Fruit fly (Drosophila melanogaster): ENCODE measurements around the gene CG10516.

CG10516 gene

DNA sequence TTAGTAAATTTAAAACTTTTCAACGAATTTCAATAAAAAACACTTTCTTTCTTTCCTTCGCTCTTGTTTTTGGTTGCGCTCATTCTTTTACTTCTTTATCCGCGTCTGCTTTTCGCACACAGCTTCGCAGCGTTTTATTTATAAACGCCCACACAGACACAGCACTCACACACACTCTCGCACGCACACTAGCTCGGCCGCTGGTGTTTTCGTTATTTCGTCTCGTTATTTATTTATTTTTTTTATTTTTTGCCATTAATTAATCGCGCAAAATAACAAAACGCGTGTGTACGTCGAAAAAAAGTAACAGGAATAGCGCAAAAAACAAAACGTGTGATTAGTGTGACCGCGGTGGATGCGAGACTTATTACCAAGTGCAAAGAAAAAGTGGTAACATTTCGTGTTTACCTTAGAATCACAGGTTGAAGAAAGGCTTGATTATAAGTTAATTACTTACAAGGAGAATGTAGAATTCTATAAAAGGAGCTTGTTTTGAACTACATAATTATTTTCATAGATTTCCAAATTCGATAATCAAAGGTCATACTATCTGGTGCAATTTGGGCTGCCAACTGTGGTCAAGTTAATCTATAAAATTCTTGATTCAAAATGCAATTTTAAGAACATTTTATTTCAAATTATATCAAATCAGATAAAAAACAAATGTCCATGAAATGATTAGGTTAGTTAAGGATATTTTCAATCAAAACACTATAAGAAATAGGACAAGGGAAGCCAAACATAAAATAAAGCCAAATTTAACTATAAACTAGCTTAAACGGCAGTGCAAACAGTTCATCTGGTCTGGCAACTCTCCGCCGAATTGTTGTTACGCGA is 36.6 kb downstream of the CG10516 start, which contains the start of the genes hzg and mRpS31 (continued):
- TF ChIP-seq CG3065 (GFP tag; optimal IDR thresholded peaks at IDR 0.05) = no peak
- TF ChIP-seq Hr51 (GFP tag; optimal IDR thresholded peaks at IDR 0.05) = peak in 1 of 2 experiments; percentile 57
- TF ChIP-seq sna (GFP tag; IDR thresholded peaks at IDR 0.05; ENCODE audit: partially characterized antibody) = no peak
- peak; percentile 4 for TF ChIP-seq gro (GFP tag; optimal IDR thresholded peaks at IDR 0.05)
- TF ChIP-seq hbn (GFP tag; IDR thresholded peaks at IDR 0.05; ENCODE audit: partially characterized antibody) = no peak
- TF ChIP-seq CG34224 (GFP tag; IDR thresholded peaks at IDR 0.05; ENCODE audit: partially characterized antibody) = no peak
- no peak; the same call in 1 of the 2 replicates for TF ChIP-seq lmd (GFP tag; IDR thresholded peaks at IDR 0.05)
- TF ChIP-seq nmo (GFP tag; optimal IDR thresholded peaks at IDR 0.05) = peak; percentile 44
- TF ChIP-seq pum (GFP tag; optimal IDR thresholded peaks at IDR 0.05) = peak; percentile 54
- TF ChIP-seq CG14050 (GFP tag; IDR thresholded peaks at IDR 0.05) = no peak
- peak; percentile 68 for TF ChIP-seq CG8924 (tag; optimal IDR thresholded peaks at IDR 0.05)
- no peak for TF ChIP-seq pan (optimal IDR thresholded peaks at IDR 0.05)
- TF ChIP-seq pan (GFP tag; optimal IDR thresholded peaks at IDR 0.05 in 1 of 2, IDR thresholded peaks at IDR 0.05 in 1 of 2) = peak in 1 of 2 experiments; percentile 24
- peak in 1 of 2 experiments; percentile 1 for TF ChIP-seq insv (GFP tag; optimal IDR thresholded peaks at IDR 0.05)
- no peak for TF ChIP-seq Gsc (GFP tag; IDR thresholded peaks at IDR 0.05)
- peak; percentile 61 for TF ChIP-seq CG3847 (GFP tag; IDR thresholded peaks at IDR 0.05)
- peak; percentile 73 for TF ChIP-seq CoRest (tag; optimal IDR thresholded peaks at IDR 0.05)
- no peak for TF ChIP-seq ab (GFP tag; optimal IDR thresholded peaks at IDR 0.05)
- peak; percentile 15; the same call in 1 of the 2 replicates for TF ChIP-seq CG13287 (GFP tag; IDR thresholded peaks at IDR 0.05; ENCODE audit: partially characterized antibody)
- TF ChIP-seq CG7963 (GFP tag; IDR thresholded peaks at IDR 0.05; ENCODE audit: partially characterized antibody) = no peak
- peak; percentile 42 to 55 for TF ChIP-seq Pdp1 (GFP tag; optimal IDR thresholded peaks at IDR 0.05)
- no peak for TF ChIP-seq ewg (GFP tag; optimal IDR thresholded peaks at IDR 0.05)
- no peak for TF ChIP-seq CG12299 (tag; optimal IDR thresholded peaks at IDR 0.05)
- TF ChIP-seq dm (GFP tag; optimal IDR thresholded peaks at IDR 0.05) = peak; percentile 38
- peak; percentile 49 for TF ChIP-seq CG4820 (GFP tag; optimal IDR thresholded peaks at IDR 0.05)
- no peak for TF ChIP-seq gce (GFP tag; IDR thresholded peaks at IDR 0.05)
- no peak for TF ChIP-seq GATAe (GFP tag; conservative IDR thresholded peaks at IDR 0.05)
- TF ChIP-seq Dek (tag; optimal IDR thresholded peaks at IDR 0.05) = peak; percentile 23
- peak; percentile 17; the same call in 1 of the 3 replicates for TF ChIP-seq CG11560 (tag; IDR thresholded peaks at IDR 0.05)
- TF ChIP-seq CG10431 (GFP tag; optimal IDR thresholded peaks at IDR 0.05) = peak; percentile 39
- TF ChIP-seq CG6254 (GFP tag; optimal IDR thresholded peaks at IDR 0.05) = no peak
- no peak for TF ChIP-seq aop (GFP tag; IDR thresholded peaks at IDR 0.05)
- no peak for TF ChIP-seq ap (GFP tag; IDR thresholded peaks at IDR 0.05)
- TF ChIP-seq bcd (GFP tag; optimal IDR thresholded peaks at IDR 0.05) = peak; percentile 14
- TF ChIP-seq Nf-YA (GFP tag; IDR thresholded peaks at IDR 0.05) = 0 out of 2 replicates have a peak, but pooled peaks have one; percentile 7
- no peak for TF ChIP-seq CG8359 (GFP tag; optimal IDR thresholded peaks at IDR 0.05; ENCODE audit: borderline replicate concordance)
- TF ChIP-seq Poxn (GFP tag; IDR thresholded peaks at IDR 0.05) = no peak
- 0 out of 3 replicates have a peak, but pooled peaks have one; percentile 37 for TF ChIP-seq ken (GFP tag; IDR thresholded peaks at IDR 0.05)
- no peak for TF ChIP-seq cwo (GFP tag; optimal IDR thresholded peaks at IDR 0.05)
- peak; percentile 56 for TF ChIP-seq Nf-YC (tag; optimal IDR thresholded peaks at IDR 0.05)
- TF ChIP-seq CG12744 (GFP tag; optimal IDR thresholded peaks at IDR 0.05) = peak; percentile 40
- TF ChIP-seq CG13424 (tag; optimal IDR thresholded peaks at IDR 0.05) = peak; percentile 65
- TF ChIP-seq CG43689 (GFP tag; IDR thresholded peaks at IDR 0.05) = no peak
- no peak for TF ChIP-seq CG8765 (GFP tag; IDR thresholded peaks at IDR 0.05)
- no peak for TF ChIP-seq wek (GFP tag; optimal IDR thresholded peaks at IDR 0.05)
- peak; percentile 91 for TF ChIP-seq Sry-β (GFP tag; optimal IDR thresholded peaks at IDR 0.05)
- peak; percentile 8; the same call in 1 of the 2 replicates for TF ChIP-seq chm (GFP tag; IDR thresholded peaks at IDR 0.05)
- no peak for TF ChIP-seq pfk (GFP tag; optimal IDR thresholded peaks at IDR 0.05)

All from whole organism, embryonic.